Fruit fly (Drosophila melanogaster) whole organism: ENCODE measurements around the gene CG10514.

ENCODE experiments used
- CG8478 ChIP-seq: fragments of >200 bp; optimal IDR thresholded peaks from 2 replicates; lab custom pipeline; 2018; ENCODE audit warnings: inconsistent platforms
- Dll ChIP-seq: fragments of >200 bp; optimal IDR thresholded peaks from 2 replicates; lab custom pipeline; 2017
- pan ChIP-seq: fragments of >200 bp; optimal IDR thresholded peaks from 2 replicates; lab custom pipeline; 2017
- psq ChIP-seq: fragments of >200 bp; optimal IDR thresholded peaks from 2 replicates; lab custom pipeline; 2017
- usp ChIP-seq: fragments of >200 bp; optimal IDR thresholded peaks from 2 replicates; lab custom pipeline; 2017; ENCODE audit warnings: missing biosample characterization, missing genetic modification characterization, mixed read lengths

dm6 chr3R:25321681-25322080, 42.0 kb upstream of the CG10514 start:
- TF ChIP-seq psq (lab: Kevin White, UChicago), result no peak
- TF ChIP-seq Dll (lab: Kevin White, UChicago), result no peak
- TF ChIP-seq pan (lab: Kevin White, UChicago), result no peak
- TF ChIP-seq usp (GFP tag; lab: Kevin White, UChicago), result no peak
- TF ChIP-seq CG8478, result no peak
